Fruit fly (Drosophila melanogaster): ENCODE measurements around the gene Tango2.

dm6 chrX:13667656-13668055 is 50.9 kb downstream of the Tango2 start, which contains the start of the genes DNAlig4 and CG11164:
- TF ChIP-seq h (optimal IDR thresholded peaks at IDR 0.05) = no peak
- TF ChIP-seq ttk (optimal IDR thresholded peaks at IDR 0.05) = no peak
- TF ChIP-seq Myc (optimal IDR thresholded peaks at IDR 0.05) = no peak
- TF ChIP-seq insv (optimal IDR thresholded peaks at IDR 0.05) = no peak

Data from Kc167 (cell line).